Fruit fly (Drosophila melanogaster) whole organism, embryonic: ENCODE measurements around the gene CG31800.

ENCODE experiments used
- Asciz ChIP-seq: fragments of 200-800 bp; sonication (Bioruptor generic); optimal IDR thresholded peaks from 2 replicates; lab custom pipeline; 2017; ENCODE audit warnings: missing biosample characterization, mild to moderate bottlenecking, missing genetic modification characterization, missing genetic modification reagents
- CG10209 ChIP-seq: fragments of 200-800 bp; sonication (Bioruptor generic); optimal IDR thresholded peaks from 3 replicates; lab custom pipeline; 2017; ENCODE audit warnings: missing biosample characterization, mild to moderate bottlenecking, missing genetic modification characterization, missing genetic modification reagents
- CG10565 ChIP-seq: fragments of 200-800 bp; sonication (Bioruptor generic); optimal IDR thresholded peaks from 3 replicates; lab custom pipeline; 2016; ENCODE audit warnings: missing biosample characterization, mild to moderate bottlenecking, missing genetic modification characterization
- CG11093 ChIP-seq: fragments of 200-800 bp; sonication (Bioruptor generic); IDR thresholded peaks from 3 replicates; pipeline ENCODE4 v1.3.6; 2022; ENCODE audit warnings: missing biosample characterization, missing genetic modification characterization
- CG11696 ChIP-seq: fragments of 200-800 bp; sonication (Bioruptor generic); IDR thresholded peaks from 2 replicates; pipeline ENCODE4 v1.3.6; 2022; ENCODE audit warnings: missing biosample characterization, missing genetic modification characterization
- CG11723 ChIP-seq: fragments of 200-800 bp; sonication (Bioruptor generic); optimal IDR thresholded peaks from 2 replicates; lab custom pipeline; 2017; ENCODE audit warnings: missing biosample characterization, mild to moderate bottlenecking, missing genetic modification characterization
- CG13624 ChIP-seq: fragments of 200-800 bp; sonication (Bioruptor generic); optimal IDR thresholded peaks from 2 replicates; lab custom pipeline; 2016; ENCODE audit warnings: missing biosample characterization, missing genetic modification characterization
- CG14965 ChIP-seq: fragments of 200-800 bp; sonication (Bioruptor generic); optimal IDR thresholded peaks from 2 replicates; lab custom pipeline; 2016; ENCODE audit warnings: missing biosample characterization, missing genetic modification characterization, borderline replicate concordance
- CG16863 ChIP-seq: fragments of 200-800 bp; sonication (Bioruptor generic); optimal IDR thresholded peaks from 3 replicates; lab custom pipeline; 2016; ENCODE audit warnings: missing biosample characterization, missing genetic modification characterization
- CG2199 ChIP-seq: fragments of 200-800 bp; sonication (Bioruptor generic); IDR thresholded peaks from 3 replicates; pipeline ENCODE4 v1.3.6; 2022; ENCODE audit warnings: missing biosample characterization, missing genetic modification characterization
- CG2678 ChIP-seq: fragments of 200-800 bp; sonication (Bioruptor generic); optimal IDR thresholded peaks from 3 replicates; lab custom pipeline; 2019; ENCODE audit warnings: missing biosample characterization, mild to moderate bottlenecking, missing genetic modification characterization, moderate library complexity
- CG30020 ChIP-seq: fragments of 200-800 bp; optimal IDR thresholded peaks from 2 replicates; lab custom pipeline; 2019; ENCODE audit warnings: missing biosample characterization, mild to moderate bottlenecking, missing genetic modification characterization, moderate library complexity
- CG34422 ChIP-seq: fragments of 200-800 bp; sonication (Bioruptor generic); IDR thresholded peaks from 3 replicates; pipeline ENCODE4 v1.3.6; 2022; ENCODE audit warnings: missing biosample characterization, missing genetic modification characterization
- CG8924 ChIP-seq: fragments of 200-800 bp; optimal IDR thresholded peaks from 3 replicates; lab custom pipeline; 2019; ENCODE audit warnings: missing biosample characterization, mild to moderate bottlenecking, missing genetic modification characterization, moderate library complexity
- CG9609 ChIP-seq: fragments of 200-800 bp; sonication (Bioruptor generic); optimal IDR thresholded peaks from 3 replicates; lab custom pipeline; 2016; ENCODE audit warnings: missing biosample characterization, missing genetic modification characterization
- Dbx ChIP-seq: fragments of 200-800 bp; sonication (Bioruptor generic); IDR thresholded peaks from 3 replicates; pipeline ENCODE4 v1.3.6; 2022; ENCODE audit warnings: missing biosample characterization, missing genetic modification characterization
- Dll ChIP-seq: fragments of 200-800 bp; sonication (Bioruptor generic); IDR thresholded peaks from 4 replicates; pipeline ENCODE4 v1.3.6; 2022; ENCODE audit warnings: missing biosample characterization, missing genetic modification characterization; ENCODE audit not compliant: partially characterized antibody
- Drgx ChIP-seq: fragments of 200-800 bp; sonication (Bioruptor generic); IDR thresholded peaks from 2 replicates; pipeline ENCODE4 v1.3.6; 2022; ENCODE audit warnings: missing biosample characterization, missing genetic modification characterization
- E2f1 ChIP-seq: fragments of 200-800 bp; sonication (Bioruptor generic); IDR thresholded peaks from 2 replicates; pipeline ENCODE4 v1.3.6; 2022; ENCODE audit warnings: missing biosample characterization, missing genetic modification characterization
- E2f2 ChIP-seq: fragments of 200-800 bp; sonication (Bioruptor generic); IDR thresholded peaks from 2 replicates; pipeline ENCODE4 v1.3.6; 2022; ENCODE audit warnings: missing biosample characterization, missing genetic modification characterization
- Hr39 ChIP-seq: fragments of >200 bp; optimal IDR thresholded peaks from 2 replicates; lab custom pipeline; 2017
- Lpt ChIP-seq: fragments of >200 bp; optimal IDR thresholded peaks from 2 replicates; lab custom pipeline; 2018; ENCODE audit warnings: missing biosample characterization, missing genetic modification characterization
- Mad ChIP-seq: fragments of 200-800 bp; sonication (Bioruptor generic); optimal IDR thresholded peaks from 2 replicates; lab custom pipeline; 2016; ENCODE audit warnings: missing biosample characterization, missing genetic modification characterization
- Nf-YB ChIP-seq: fragments of 200-800 bp; sonication (Bioruptor generic); optimal IDR thresholded peaks from 3 replicates; lab custom pipeline; 2019; ENCODE audit warnings: missing biosample characterization, mild to moderate bottlenecking, missing genetic modification characterization, moderate library complexity
- Oaz ChIP-seq: fragments of 200-800 bp; sonication (Bioruptor generic); IDR thresholded peaks from 2 replicates; pipeline ENCODE4 v1.3.6; 2022; ENCODE audit warnings: missing biosample characterization, missing genetic modification characterization
- Ssrp ChIP-seq: fragments of 200-800 bp; sonication (Bioruptor generic); optimal IDR thresholded peaks from 2 replicates; lab custom pipeline; 2018; ENCODE audit warnings: missing biosample characterization, mild to moderate bottlenecking, missing genetic modification characterization, moderate library complexity
- TFAM ChIP-seq: fragments of 200-800 bp; sonication (Bioruptor generic); optimal IDR thresholded peaks from 2 replicates; lab custom pipeline; 2017; ENCODE audit warnings: missing biosample characterization, missing genetic modification characterization, inconsistent platforms
- Xbp1 ChIP-seq: fragments of 200-800 bp; sonication (Bioruptor generic); optimal IDR thresholded peaks from 3 replicates; lab custom pipeline; 2016; ENCODE audit warnings: missing biosample characterization, mild to moderate bottlenecking, missing genetic modification characterization
- ab ChIP-seq: fragments of 200-800 bp; sonication (Bioruptor generic); optimal IDR thresholded peaks from 2 replicates; lab custom pipeline; 2016; ENCODE audit warnings: missing biosample characterization, missing genetic modification characterization
- ac ChIP-seq: fragments of 200-800 bp; sonication (Bioruptor generic); optimal IDR thresholded peaks from 3 replicates; lab custom pipeline; 2017; ENCODE audit warnings: missing biosample characterization, mild to moderate bottlenecking, missing genetic modification characterization
- bowl ChIP-seq: fragments of 200-800 bp; sonication (Bioruptor generic); IDR thresholded peaks from 2 replicates; pipeline ENCODE4 v1.3.6; 2022; ENCODE audit warnings: missing biosample characterization, missing genetic modification characterization
- br ChIP-seq: fragments of >200 bp; optimal IDR thresholded peaks from 2 replicates; lab custom pipeline; 2017
- chn ChIP-seq: fragments of 200-800 bp; sonication (Bioruptor generic); optimal IDR thresholded peaks from 2 replicates; lab custom pipeline; 2016; ENCODE audit warnings: missing biosample characterization, missing genetic modification characterization
- danr ChIP-seq: fragments of 200-800 bp; sonication (Bioruptor generic); IDR thresholded peaks from 2 replicates; pipeline ENCODE4 v1.3.6; 2022; ENCODE audit warnings: missing biosample characterization, missing genetic modification characterization
- fd3F ChIP-seq: fragments of 200-800 bp; sonication (Bioruptor generic); optimal IDR thresholded peaks from 2 replicates; lab custom pipeline; 2018; ENCODE audit warnings: missing biosample characterization, mild to moderate bottlenecking, missing genetic modification characterization, moderate library complexity
- fu2 ChIP-seq: fragments of 200-800 bp; sonication (Bioruptor generic); optimal IDR thresholded peaks from 2 replicates; lab custom pipeline; 2016; ENCODE audit warnings: missing biosample characterization, missing genetic modification characterization
- gsb ChIP-seq: fragments of 200-800 bp; sonication (Bioruptor generic); IDR thresholded peaks from 2 replicates; pipeline ENCODE4 v1.3.6; 2022; ENCODE audit warnings: missing biosample characterization, missing genetic modification characterization
- hkb ChIP-seq, 2 experiments: fragments of 200-800 bp in 1 of 2; fragments of >200 bp in 1 of 2; sonication (Bioruptor generic) in 1 of 2; IDR thresholded peaks in 1 of 2; optimal IDR thresholded peaks in 1 of 2; 2 replicates each; pipeline versions ENCODE4 v1.3.6 to Lab custom; 2017 to 2022; ENCODE audit warnings: missing biosample characterization in 1 of 2, missing genetic modification characterization in 1 of 2
- jing ChIP-seq: fragments of 200-800 bp; sonication (Bioruptor generic); optimal IDR thresholded peaks from 2 replicates; lab custom pipeline; 2018; ENCODE audit warnings: missing biosample characterization, mild to moderate bottlenecking, missing genetic modification characterization
- lov ChIP-seq, 2 experiments: fragments of 200-800 bp in 1 of 2; fragments of >200 bp in 1 of 2; sonication (Bioruptor generic) in 1 of 2; IDR thresholded peaks in 1 of 2; optimal IDR thresholded peaks in 1 of 2; 2 replicates in 1 of 2; 3 replicates in 1 of 2; pipeline versions ENCODE4 v1.3.6 to Lab custom; 2017 to 2022; ENCODE audit warnings: missing biosample characterization in 1 of 2, missing genetic modification characterization in 1 of 2
- nmo ChIP-seq: fragments of 200-800 bp; sonication (Bioruptor generic); optimal IDR thresholded peaks from 2 replicates; lab custom pipeline; 2018; ENCODE audit warnings: missing biosample characterization, mild to moderate bottlenecking, missing genetic modification characterization, moderate library complexity
- pan ChIP-seq, 4 experiments: fragments of >200 bp in 3 of 4; fragments of 200-800 bp in 1 of 4; sonication (Bioruptor generic) in 1 of 4; optimal IDR thresholded peaks in 3 of 4; IDR thresholded peaks in 1 of 4; 2 replicates each; pipeline versions ENCODE4 v1.3.6 to Lab custom; 2017 to 2022; ENCODE audit warnings: missing biosample characterization in 2 of 4, missing genetic modification characterization in 2 of 4, mixed read lengths in 1 of 4
- sens ChIP-seq: fragments of 200-800 bp; sonication (Bioruptor generic); peaks from one replicate; lab custom pipeline; 2016; ENCODE audit warnings: missing biosample characterization, missing genetic modification characterization
- sqz ChIP-seq: fragments of 200-800 bp; sonication (Bioruptor generic); optimal IDR thresholded peaks from 3 replicates; lab custom pipeline; 2018; ENCODE audit warnings: missing biosample characterization, mild to moderate bottlenecking, missing genetic modification characterization
- stwl ChIP-seq: fragments of 200-800 bp; sonication (Bioruptor generic); optimal IDR thresholded peaks from 3 replicates; lab custom pipeline; 2018; ENCODE audit warnings: missing biosample characterization, mild to moderate bottlenecking, missing genetic modification characterization, moderate library complexity
- sug ChIP-seq: fragments of 200-800 bp; optimal IDR thresholded peaks from 2 replicates; lab custom pipeline; 2019; ENCODE audit warnings: missing biosample characterization, mild to moderate bottlenecking, missing genetic modification characterization, moderate library complexity
- trem ChIP-seq: fragments of 200-800 bp; optimal IDR thresholded peaks from 3 replicates; lab custom pipeline; 2019; ENCODE audit warnings: missing biosample characterization, mild to moderate bottlenecking, missing genetic modification characterization, moderate library complexity
- tx ChIP-seq: fragments of 200-800 bp; sonication (Bioruptor generic); optimal IDR thresholded peaks from 2 replicates; lab custom pipeline; 2016; ENCODE audit warnings: missing biosample characterization, missing genetic modification characterization
- zen ChIP-seq: fragments of 200-800 bp; sonication (Bioruptor generic); optimal IDR thresholded peaks from 3 replicates; lab custom pipeline; 2018; ENCODE audit warnings: missing biosample characterization, mild to moderate bottlenecking, missing genetic modification characterization, moderate library complexity

Gene CG31800

DNA sequence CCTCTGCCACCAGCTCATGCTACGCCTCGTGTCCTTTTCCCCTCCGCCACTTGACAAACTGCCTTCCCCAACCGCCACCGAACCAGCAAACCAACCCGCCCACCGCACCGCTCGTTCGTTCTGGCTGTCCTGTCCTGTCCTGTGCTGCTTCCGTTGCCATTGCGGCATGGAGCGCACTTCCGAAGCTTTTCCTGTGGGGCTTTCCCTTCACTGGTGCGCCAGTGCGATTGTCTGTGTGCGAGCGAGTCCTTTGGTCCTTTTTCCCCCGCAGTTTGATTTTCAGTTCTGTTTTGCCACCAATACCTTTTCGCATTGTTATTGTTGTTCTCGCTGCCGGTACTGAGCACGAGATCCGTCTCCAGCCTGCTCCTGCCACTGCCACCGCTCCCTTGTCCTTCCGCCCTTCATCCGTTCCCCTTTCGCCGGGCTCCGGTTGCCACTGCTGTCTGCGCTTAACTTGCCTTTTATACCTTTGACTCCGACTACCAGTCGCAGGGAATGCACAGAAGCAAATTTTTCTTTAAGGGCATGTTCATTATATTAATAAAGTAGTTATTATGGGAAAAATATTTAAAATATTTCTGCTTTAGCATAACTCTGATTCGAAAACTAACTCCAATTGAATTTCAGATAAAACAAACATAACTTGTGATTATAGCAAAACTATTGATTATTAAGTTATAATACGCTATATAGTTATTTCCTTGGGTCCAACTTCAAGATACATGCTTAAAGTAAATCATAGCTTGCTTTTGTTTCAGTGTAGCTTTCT, 10.2 kb downstream of the CG31800 start (continued):
- peak; percentile 45; the same call in 1 of the 3 replicates for TF ChIP-seq Dbx (GFP tag; lab: Robert Waterston, UW)
- peak; percentile 18 for TF ChIP-seq trem (tag; lab: Kevin White, UChicago)
- TF ChIP-seq CG11696 (GFP tag; lab: Robert Waterston, UW), result no peak
- peak; percentile 70 for TF ChIP-seq CG10209 (GFP tag; lab: Kevin White, UChicago)
- TF ChIP-seq Hr39 (lab: Kevin White, UChicago), result no peak
- peak; percentile 57 for TF ChIP-seq Nf-YB (GFP tag; lab: Kevin White, UChicago)
- no peak for TF ChIP-seq Dll (GFP tag; lab: Robert Waterston, UW)
- peak; percentile 41 for TF ChIP-seq jing (GFP tag; lab: Kevin White, UChicago)
- peak; percentile 10; the same call in 1 of the 3 replicates for TF ChIP-seq CG11093 (GFP tag; lab: Robert Waterston, UW)
- TF ChIP-seq CG11723 (GFP tag; lab: Kevin White, UChicago), result peak; percentile 41
- no peak for TF ChIP-seq gsb (GFP tag; lab: Robert Waterston, UW)
- TF ChIP-seq ab (GFP tag; lab: Kevin White, UChicago), result no peak
- TF ChIP-seq Mad (GFP tag; lab: Kevin White, UChicago), result no peak
- no peak for TF ChIP-seq zen (tag; lab: Kevin White, UChicago)
- TF ChIP-seq CG2199 (GFP tag; lab: Robert Waterston, UW), result no peak
- peak; percentile 39 for TF ChIP-seq sqz
- no peak for TF ChIP-seq danr (GFP tag; lab: Robert Waterston, UW)
- peak; percentile 10 for TF ChIP-seq CG30020 (tag; lab: Kevin White, UChicago)
- TF ChIP-seq Xbp1 (GFP tag; lab: Kevin White, UChicago), result peak; percentile 69
- TF ChIP-seq Drgx, result no peak
- TF ChIP-seq fu2 (GFP tag; lab: Kevin White, UChicago), result no peak
- peak; percentile 88 for TF ChIP-seq sens
- TF ChIP-seq pan (optimal IDR thresholded peaks at IDR 0.05; lab: Kevin White, UChicago), result no peak
- no peak for TF ChIP-seq pan (GFP tag; optimal IDR thresholded peaks at IDR 0.05 in 1 of 2, IDR thresholded peaks at IDR 0.05 in 1 of 2)
- peak; percentile 92 for TF ChIP-seq CG2678 (tag; lab: Kevin White, UChicago)
- peak; percentile 76 for TF ChIP-seq Ssrp (tag; lab: Kevin White, UChicago)
- no peak for TF ChIP-seq CG9609 (GFP tag; lab: Kevin White, UChicago)
- TF ChIP-seq nmo, result peak; percentile 67
- TF ChIP-seq CG13624 (GFP tag; lab: Kevin White, UChicago), result peak; percentile 5
- TF ChIP-seq bowl (GFP tag; lab: Robert Waterston, UW), result no peak
- TF ChIP-seq CG10565, result no peak
- TF ChIP-seq CG8924, result peak; percentile 84
- no peak for TF ChIP-seq ac (GFP tag; lab: Kevin White, UChicago)
- TF ChIP-seq tx, result no peak
- peak; percentile 25; the same call in 1 of the 2 replicates for TF ChIP-seq E2f2
- peak; percentile 67 for TF ChIP-seq sug
- TF ChIP-seq CG14965 (GFP tag; lab: Kevin White, UChicago), result no peak
- TF ChIP-seq chn (GFP tag; lab: Kevin White, UChicago), result no peak
- peak; percentile 7; the same call in 1 of the 2 replicates for TF ChIP-seq E2f1 (GFP tag; lab: Robert Waterston, UW)
- TF ChIP-seq br (lab: Kevin White, UChicago), result no peak
- TF ChIP-seq stwl, result no peak
- TF ChIP-seq fd3F (GFP tag; lab: Kevin White, UChicago), result peak; percentile 47
- no peak for TF ChIP-seq lov (optimal IDR thresholded peaks at IDR 0.05; lab: Kevin White, UChicago)
- TF ChIP-seq lov (GFP tag; IDR thresholded peaks at IDR 0.05; lab: Robert Waterston, UW), result no peak
- TF ChIP-seq Oaz (GFP tag; lab: Robert Waterston, UW), result no peak
- TF ChIP-seq Asciz (GFP tag; lab: Kevin White, UChicago), result peak; percentile 47
- TF ChIP-seq TFAM (GFP tag; lab: Kevin White, UChicago), result no peak
- no peak for TF ChIP-seq CG34422
- TF ChIP-seq hkb (optimal IDR thresholded peaks at IDR 0.05; lab: Kevin White, UChicago), result no peak
- peak; percentile 68 for TF ChIP-seq hkb (GFP tag; IDR thresholded peaks at IDR 0.05; lab: Robert Waterston, UW)
- no peak for TF ChIP-seq CG16863 (GFP tag; lab: Kevin White, UChicago)
- no peak for TF ChIP-seq Lpt (GFP tag; lab: Kevin White, UChicago)
